Worm (Caenorhabditis elegans) whole organism, L3 larva: Measurements from ENCODE around the gene AC7.3.

Source experiments
- R02D3.7 ChIP-seq: fragments of 150-350 bp; optimal IDR thresholded peaks from 2 replicates; lab custom pipeline; 2014; ENCODE audit warnings: missing biosample characterization, missing genetic modification characterization
- ZK546.5 ChIP-seq: sonication (generic microtip); optimal IDR thresholded peaks from 2 replicates; lab custom pipeline; 2017; ENCODE audit warnings: missing biosample characterization, missing genetic modification characterization
- aly-2 ChIP-seq: fragments of 150-350 bp; optimal IDR thresholded peaks from 2 replicates; lab custom pipeline; 2014; ENCODE audit warnings: missing biosample characterization, missing genetic modification characterization
- ama-1 ChIP-seq: fragments of 150-350 bp; optimal IDR thresholded peaks from 2 replicates; lab custom pipeline; 2018
- ceh-16 ChIP-seq: sonication (generic microtip); optimal IDR thresholded peaks from 2 replicates; lab custom pipeline; 2017; ENCODE audit warnings: missing biosample characterization, missing genetic modification characterization
- ceh-28 ChIP-seq: fragments of 150-350 bp; optimal IDR thresholded peaks from 2 replicates; lab custom pipeline; 2014; ENCODE audit warnings: missing biosample characterization, missing genetic modification reagents, missing genetic modification characterization
- daf-12 ChIP-seq: fragments of 150-350 bp; optimal IDR thresholded peaks from 2 replicates; lab custom pipeline; 2014; ENCODE audit warnings: missing biosample characterization, missing genetic modification reagents, missing genetic modification characterization
- egl-27 ChIP-seq: sonication (generic microtip); optimal IDR thresholded peaks from 4 replicates; lab custom pipeline; 2017; ENCODE audit warnings: missing biosample characterization, missing genetic modification reagents, missing genetic modification characterization
- egl-5 ChIP-seq: fragments of 150-350 bp; optimal IDR thresholded peaks from 2 replicates; lab custom pipeline; 2017; ENCODE audit warnings: missing biosample characterization, missing genetic modification reagents, missing genetic modification characterization, inconsistent platforms
- elt-1 ChIP-seq: fragments of 150-350 bp; optimal IDR thresholded peaks from 2 replicates; lab custom pipeline; 2014; ENCODE audit warnings: missing biosample characterization, missing genetic modification characterization
- elt-2 ChIP-seq: sonication (generic microtip); optimal IDR thresholded peaks from 2 replicates; lab custom pipeline; 2016; ENCODE audit warnings: missing genetic modification reagents, mild to moderate bottlenecking, missing genetic modification characterization, missing compliant biosample characterization
- elt-3 ChIP-seq, 3 experiments: fragments of 150-350 bp in 1 of 3; sonication (generic microtip) in 2 of 3; optimal IDR thresholded peaks; 2 replicates in 2 of 3; 4 replicates in 1 of 3; lab custom pipeline; 2014 to 2017; ENCODE audit warnings: missing biosample characterization in 3 of 3, missing genetic modification characterization in 3 of 3
- eor-1 ChIP-seq, 2 experiments: fragments of 150-350 bp; optimal IDR thresholded peaks; 2 replicates each; lab custom pipeline; 2014 to 2018; ENCODE audit warnings: missing biosample characterization in 2 of 2, missing genetic modification characterization in 2 of 2
- fkh-2 ChIP-seq: fragments of 150-350 bp; optimal IDR thresholded peaks from 2 replicates; lab custom pipeline; 2014; ENCODE audit warnings: missing biosample characterization, missing genetic modification reagents, missing genetic modification characterization
- jun-1 ChIP-seq: fragments of 150-350 bp; optimal IDR thresholded peaks from 2 replicates; lab custom pipeline; 2014; ENCODE audit warnings: missing biosample characterization, missing genetic modification reagents, missing genetic modification characterization
- lin-15B ChIP-seq: fragments of 150-350 bp; optimal IDR thresholded peaks from 2 replicates; lab custom pipeline; 2014; ENCODE audit warnings: missing biosample characterization, missing genetic modification characterization
- lin-39 ChIP-seq: fragments of 150-350 bp; optimal IDR thresholded peaks from 2 replicates; lab custom pipeline; 2018; ENCODE audit warnings: missing biosample characterization, missing genetic modification reagents, missing genetic modification characterization
- lsy-12 ChIP-seq: sonication (generic microtip); optimal IDR thresholded peaks from 2 replicates; lab custom pipeline; 2016; ENCODE audit warnings: mild to moderate bottlenecking, missing genetic modification characterization, missing compliant biosample characterization
- mml-1 ChIP-seq: fragments of 150-350 bp; sonication (generic microtip); optimal IDR thresholded peaks from 3 replicates; lab custom pipeline; 2014; ENCODE audit warnings: missing biosample characterization, missing genetic modification characterization
- nfya-1 ChIP-seq: sonication (generic microtip); optimal IDR thresholded peaks from 2 replicates; lab custom pipeline; 2017; ENCODE audit warnings: missing genetic modification characterization, mild to moderate bottlenecking, missing compliant biosample characterization, antibody characterized with exemption, moderate library complexity; ENCODE audit not compliant: insufficient read depth
- nhr-11 ChIP-seq: fragments of 150-350 bp; optimal IDR thresholded peaks from 2 replicates; lab custom pipeline; 2014; ENCODE audit warnings: missing biosample characterization, missing genetic modification characterization
- nhr-12 ChIP-seq: fragments of 150-350 bp; optimal IDR thresholded peaks from 2 replicates; lab custom pipeline; 2014; ENCODE audit warnings: missing biosample characterization, missing genetic modification characterization
- nhr-23 ChIP-seq: fragments of 150-350 bp; optimal IDR thresholded peaks from 2 replicates; lab custom pipeline; 2014; ENCODE audit warnings: missing biosample characterization, missing genetic modification reagents, missing genetic modification characterization
- nhr-237 ChIP-seq: fragments of 150-350 bp; optimal IDR thresholded peaks from 2 replicates; lab custom pipeline; 2014; ENCODE audit warnings: missing biosample characterization, missing genetic modification characterization
- nhr-25 ChIP-seq: sonication (generic microtip); optimal IDR thresholded peaks from 2 replicates; lab custom pipeline; 2017; ENCODE audit warnings: missing biosample characterization, missing genetic modification characterization
- nhr-67 ChIP-seq: fragments of 150-350 bp; optimal IDR thresholded peaks from 2 replicates; lab custom pipeline; 2014; ENCODE audit warnings: missing biosample characterization, missing genetic modification characterization
- pha-4 ChIP-seq: fragments of 150-350 bp; optimal IDR thresholded peaks from 2 replicates; lab custom pipeline; 2014; ENCODE audit warnings: missing biosample characterization, missing genetic modification reagents, missing genetic modification characterization
- pqm-1 ChIP-seq: fragments of 150-350 bp; optimal IDR thresholded peaks from 2 replicates; lab custom pipeline; 2017; ENCODE audit warnings: missing biosample characterization, missing genetic modification characterization, inconsistent platforms
- sea-2 ChIP-seq: fragments of 150-350 bp; sonication (generic microtip); optimal IDR thresholded peaks from 4 replicates; lab custom pipeline; 2014; ENCODE audit warnings: missing biosample characterization, missing genetic modification reagents, missing genetic modification characterization
- tbx-2 ChIP-seq: sonication (generic microtip); optimal IDR thresholded peaks from 2 replicates; lab custom pipeline; 2016; ENCODE audit warnings: mild to moderate bottlenecking, missing genetic modification characterization, missing compliant biosample characterization
- unc-39 ChIP-seq: sonication (generic microtip); optimal IDR thresholded peaks from 4 replicates; lab custom pipeline; 2017; ENCODE audit warnings: missing biosample characterization, missing genetic modification characterization
- zag-1 ChIP-seq: fragments of 150-350 bp; optimal IDR thresholded peaks from 2 replicates; lab custom pipeline; 2014; ENCODE audit warnings: missing biosample characterization, missing genetic modification characterization
- ztf-4 ChIP-seq: fragments of 150-350 bp; optimal IDR thresholded peaks from 2 replicates; lab custom pipeline; 2014; ENCODE audit warnings: missing biosample characterization, missing genetic modification characterization

AC7.3 gene

ce11 chrIV:5109943-5110342 lies 1.7 kb upstream of the AC7.3 start:
- no peak for TF ChIP-seq pha-4 (tag; lab: Kevin White, UChicago)
- TF ChIP-seq nhr-11 (tag; lab: Kevin White, UChicago), result no peak
- TF ChIP-seq fkh-2 (tag; lab: Kevin White, UChicago), result no peak
- TF ChIP-seq ama-1, result no peak
- TF ChIP-seq, all 47 proteins: peak for 0

DNA sequence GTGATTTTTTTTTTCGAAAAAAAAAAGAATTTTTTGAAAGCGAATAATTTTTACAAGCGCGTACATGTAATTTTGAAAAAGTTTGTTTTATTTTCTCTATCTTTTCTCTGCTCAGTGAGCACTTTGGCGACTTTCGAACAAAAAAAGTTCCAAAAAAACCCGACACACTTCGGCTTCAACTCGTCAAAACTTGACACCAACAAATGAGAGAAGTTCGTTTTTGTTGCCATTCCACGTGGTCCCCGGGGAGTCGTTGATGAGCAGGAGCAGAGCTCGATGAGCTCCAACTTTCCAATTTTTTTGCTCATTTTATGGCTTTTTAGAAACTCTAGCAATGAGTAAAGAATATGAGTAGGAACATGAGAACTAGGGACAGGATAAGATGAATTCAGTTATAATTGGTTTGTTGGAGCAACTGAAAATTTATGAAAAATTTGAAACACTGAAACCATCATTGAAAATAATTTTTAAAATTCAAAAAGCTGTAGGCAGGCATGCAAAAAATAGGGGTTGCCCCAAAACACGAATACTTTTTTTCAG lies 1.2 kb upstream of the AC7.3 start:
- TF ChIP-seq unc-39 (tag; lab: Kevin White, UChicago), result no peak
- TF ChIP-seq nhr-67 (tag; lab: Kevin White, UChicago), result no peak
- no peak for TF ChIP-seq ztf-4 (tag; lab: Kevin White, UChicago)
- TF ChIP-seq egl-5 (tag; lab: Kevin White, UChicago), result peak; percentile 28
- TF ChIP-seq ama-1, result no peak
- TF ChIP-seq lin-39 (tag; lab: Kevin White, UChicago), result peak; percentile 12
- no peak for TF ChIP-seq elt-1 (tag; lab: Kevin White, UChicago)
- TF ChIP-seq mml-1 (tag; lab: Kevin White, UChicago), result no peak
- TF ChIP-seq nfya-1 (tag; lab: Kevin White, UChicago), result no peak
- no peak for TF ChIP-seq zag-1 (tag; lab: Kevin White, UChicago)
- TF ChIP-seq nhr-25 (tag; lab: Kevin White, UChicago), result no peak
- TF ChIP-seq, all 47 proteins: peak for 2

DNA sequence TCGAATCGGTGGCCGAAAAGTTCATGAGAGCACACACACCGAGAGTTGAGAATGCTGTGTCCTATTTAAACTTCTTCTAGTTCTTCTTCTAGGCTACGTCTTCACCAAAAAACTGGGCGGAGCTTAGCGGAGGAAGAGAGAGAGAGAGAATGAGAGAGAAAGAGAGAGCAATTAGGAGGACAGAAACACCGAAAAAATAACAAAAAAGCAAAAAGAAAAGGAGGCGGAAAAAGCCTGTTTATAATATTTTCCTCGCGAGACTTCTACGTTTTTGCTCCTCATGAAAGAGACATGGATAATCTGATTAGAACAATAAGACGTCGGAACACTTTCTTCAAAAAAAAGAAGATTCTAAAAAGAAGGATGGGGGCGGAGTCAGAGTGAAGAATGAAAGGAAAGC lies 10.4 kb downstream of the AC7.3 start, which contains the start of gene tkr-3:
Gene tkr-3, minus strand, starts transcription at position 101 of the 400 bp plus-strand sequence.
- TF ChIP-seq ceh-16 (tag; lab: Kevin White, UChicago) (no peak), lin-15B (no peak)

ce11 chrIV:5131781-5132180 lies 20.1 kb downstream of the AC7.3 start:
- TF ChIP-seq fkh-2 (tag; lab: Kevin White, UChicago) (no peak), elt-3 (tag; optimal IDR thresholded peaks at IDR 0.05; lab: Kevin White, UChicago) (peak in 2 of 3 experiments; percentile 43 to 80), egl-27 (tag; lab: Kevin White, UChicago) (no peak), tbx-2 (tag; lab: Kevin White, UChicago) (no peak), daf-12 (tag; lab: Kevin White, UChicago) (no peak), ZK546.5 (tag; lab: Kevin White, UChicago) (no peak), nhr-67 (tag; lab: Kevin White, UChicago) (no peak), nhr-23 (tag; lab: Kevin White, UChicago) (peak; percentile 36), elt-2 (tag; lab: Kevin White, UChicago) (peak; percentile 1), eor-1 (tag; optimal IDR thresholded peaks at IDR 0.05; lab: Kevin White, UChicago) (no peak), aly-2 (tag; lab: Kevin White, UChicago) (no peak), nhr-237 (tag; lab: Kevin White, UChicago) (no peak), sea-2 (GFP tag; lab: Kevin White, UChicago) (no peak), R02D3.7 (tag; lab: Kevin White, UChicago) (no peak), jun-1 (no peak)

- TF ChIP-seq elt-2 (tag; lab: Kevin White, UChicago) (peak; percentile 39), nfya-1 (tag; lab: Kevin White, UChicago) (peak; percentile 46), nhr-12 (tag; lab: Kevin White, UChicago) (no peak), nhr-23 (tag; lab: Kevin White, UChicago) (peak; percentile 69), elt-3 (tag; optimal IDR thresholded peaks at IDR 0.05; lab: Kevin White, UChicago) (peak in 1 of 3 experiments; percentile 11), ZK546.5 (tag; lab: Kevin White, UChicago) (no peak), egl-5 (tag; lab: Kevin White, UChicago) (peak; percentile 15), ceh-28 (tag; lab: Kevin White, UChicago) (peak; percentile 21), pqm-1 (peak; percentile 68), lsy-12 (tag; lab: Kevin White, UChicago) (peak; percentile 1)
These were observed 22.2 kb downstream of the AC7.3 start for ce11 chrIV:5133791-5134370.
